Worm (Caenorhabditis elegans) whole organism, midembryonic: ENCODE results near the gene acr-2.

Experiments used
- cog-1 ChIP-seq: sonication (generic microtip); optimal IDR thresholded peaks from 2 replicates; lab custom pipeline; 2016; ENCODE audit warnings: missing genetic modification characterization, missing compliant biosample characterization
- klf-2 ChIP-seq: fragments of 200-800 bp; sonication (Bioruptor generic); conservative IDR thresholded peaks from 2 replicates; pipeline ENCODE4 v1.3.6; 2022; ENCODE audit warnings: missing genetic modification reagents, missing genetic modification characterization, missing compliant biosample characterization
- med-1 ChIP-seq: sonication (generic microtip); optimal IDR thresholded peaks from 2 replicates; lab custom pipeline; 2017; ENCODE audit warnings: missing genetic modification characterization, mild to moderate bottlenecking, missing compliant biosample characterization, antibody characterized with exemption, missing genetic modification reagents; ENCODE audit not compliant: insufficient read depth
- tab-1 ChIP-seq: fragments of 200-800 bp; sonication (Bioruptor generic); IDR thresholded peaks from 2 replicates; pipeline ENCODE4 v1.3.6; 2022; ENCODE audit warnings: missing genetic modification characterization, missing compliant biosample characterization
- ztf-29 ChIP-seq: fragments of 200-800 bp; sonication (Bioruptor generic); IDR thresholded peaks from 2 replicates; pipeline ENCODE4 v1.3.6; 2022; ENCODE audit warnings: missing genetic modification reagents, missing genetic modification characterization, missing compliant biosample characterization

DNA sequence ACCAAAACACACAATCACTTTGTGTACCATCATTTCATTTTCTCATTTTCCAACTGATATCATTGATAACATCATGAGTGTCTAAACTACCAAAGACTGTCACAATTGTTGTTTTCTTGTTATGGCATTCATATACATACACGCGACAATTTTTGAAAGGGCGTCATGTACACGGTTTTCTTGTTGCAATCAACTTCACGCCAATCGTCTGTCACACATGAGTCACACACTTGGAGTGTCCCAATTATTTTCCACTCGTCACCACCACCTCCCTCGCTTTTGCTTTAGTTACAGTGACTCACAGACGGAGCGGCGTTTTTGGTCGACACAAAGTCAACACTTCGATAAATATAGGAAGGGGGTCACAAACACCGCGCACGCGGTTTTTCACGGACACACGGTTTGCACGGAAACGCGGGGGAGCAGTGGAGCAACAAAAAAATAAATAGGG, 45.6 kb downstream of the acr-2 start:
- TF ChIP-seq ztf-29 (no peak), cog-1 (no peak), klf-2 (no peak), tab-1 (GFP tag; lab: Robert Waterston, UW) (no peak), med-1 (no peak)
